Worm (Caenorhabditis elegans) whole organism, L4 larva: Measurements from ENCODE around the gene Y113G7A.13.

Experiments used
- F49E8.2 ChIP-seq: sonication (generic microtip); optimal IDR thresholded peaks from 2 replicates; lab custom pipeline; 2016; ENCODE audit warnings: missing compliant biosample characterization, mild to moderate bottlenecking, missing genetic modification characterization, borderline replicate concordance
- Y105C5A.15 ChIP-seq: fragments of 200-800 bp; sonication (Bioruptor generic); IDR thresholded peaks from 2 replicates; pipeline ENCODE4 v1.3.6; 2022; ENCODE audit warnings: missing genetic modification characterization, missing compliant biosample characterization
- Y5F2A.4 ChIP-seq: fragments of 200-800 bp; sonication (Bioruptor generic); optimal IDR thresholded peaks from 2 replicates; lab custom pipeline; 2018; ENCODE audit warnings: mild to moderate bottlenecking, missing genetic modification characterization, missing compliant biosample characterization
- ZK337.2 ChIP-seq: fragments of 200-800 bp; sonication (Bioruptor generic); IDR thresholded peaks from 2 replicates; pipeline ENCODE4 v1.3.6; 2022; ENCODE audit warnings: missing genetic modification reagents, missing genetic modification characterization, missing compliant biosample characterization
- ZK546.5 ChIP-seq, 2 experiments: sonication (generic microtip); optimal IDR thresholded peaks; 2 replicates each; lab custom pipeline; 2017; ENCODE audit warnings: missing biosample characterization in 2 of 2, missing genetic modification characterization in 2 of 2
- aly-2 ChIP-seq: sonication (generic microtip); optimal IDR thresholded peaks from 2 replicates; lab custom pipeline; 2018; ENCODE audit warnings: missing biosample characterization, missing genetic modification characterization
- arid-1 ChIP-seq: fragments of 200-800 bp; sonication (Bioruptor generic); conservative IDR thresholded peaks from 2 replicates; pipeline ENCODE4 v1.3.6; 2022; ENCODE audit warnings: missing genetic modification reagents, missing genetic modification characterization, missing compliant biosample characterization
- attf-4 ChIP-seq: sonication (generic microtip); optimal IDR thresholded peaks from 3 replicates; lab custom pipeline; 2017; ENCODE audit warnings: missing biosample characterization, missing genetic modification characterization
- ceh-28 ChIP-seq: fragments of 150-350 bp; optimal IDR thresholded peaks from 2 replicates; lab custom pipeline; 2014; ENCODE audit warnings: missing biosample characterization, missing genetic modification reagents, missing genetic modification characterization
- cey-2 ChIP-seq: sonication (generic microtip); optimal IDR thresholded peaks from 3 replicates; lab custom pipeline; 2017; ENCODE audit warnings: missing genetic modification characterization, mild to moderate bottlenecking, missing compliant biosample characterization, antibody characterized with exemption, borderline replicate concordance; ENCODE audit not compliant: insufficient read depth
- ctbp-1 ChIP-seq: fragments of 200-800 bp; sonication (Bioruptor generic); IDR thresholded peaks from 2 replicates; pipeline ENCODE4 v1.3.6; 2022; ENCODE audit warnings: missing genetic modification reagents, missing genetic modification characterization, missing compliant biosample characterization
- daf-16 ChIP-seq, 3 experiments: sonication (generic microtip); optimal IDR thresholded peaks; 2 replicates each; lab custom pipeline; 2016 to 2017; ENCODE audit warnings: missing genetic modification characterization in 3 of 3, missing genetic modification reagents in 3 of 3, mild to moderate bottlenecking in 2 of 3, missing compliant biosample characterization in 2 of 3, missing biosample characterization in 1 of 3, moderate library complexity in 1 of 3
- daf-19 ChIP-seq: fragments of 200-800 bp; sonication (Bioruptor generic); conservative IDR thresholded peaks from 2 replicates; pipeline ENCODE4 v1.3.6; 2022; ENCODE audit warnings: missing genetic modification characterization, missing compliant biosample characterization
- gei-8 ChIP-seq: fragments of 200-800 bp; sonication (Bioruptor generic); optimal IDR thresholded peaks from 2 replicates; lab custom pipeline; 2018; ENCODE audit warnings: mild to moderate bottlenecking, missing genetic modification characterization, missing compliant biosample characterization
- hlh-11 ChIP-seq: fragments of 200-800 bp; sonication (Bioruptor generic); optimal IDR thresholded peaks from 2 replicates; lab custom pipeline; 2018; ENCODE audit warnings: mild to moderate bottlenecking, missing genetic modification characterization, missing compliant biosample characterization
- lim-7 ChIP-seq: fragments of 200-800 bp; sonication (Bioruptor generic); IDR thresholded peaks from 2 replicates; pipeline ENCODE4 v1.3.6; 2022; ENCODE audit warnings: missing genetic modification characterization, missing compliant biosample characterization
- lin-13 ChIP-seq: fragments of 150-350 bp; optimal IDR thresholded peaks from 2 replicates; lab custom pipeline; 2014; ENCODE audit warnings: missing biosample characterization, missing genetic modification reagents, missing genetic modification characterization
- lin-29 ChIP-seq: fragments of 200-800 bp; sonication (Bioruptor generic); IDR thresholded peaks from 2 replicates; pipeline ENCODE4 v1.3.6; 2022; ENCODE audit warnings: missing genetic modification reagents, missing genetic modification characterization, missing compliant biosample characterization
- lin-38 ChIP-seq: fragments of 200-800 bp; sonication (Bioruptor generic); IDR thresholded peaks from 2 replicates; pipeline ENCODE4 v1.3.6; 2022; ENCODE audit warnings: missing genetic modification reagents, missing genetic modification characterization, missing compliant biosample characterization
- lir-3 ChIP-seq: sonication (generic microtip); optimal IDR thresholded peaks from 2 replicates; lab custom pipeline; 2016; ENCODE audit warnings: mild to moderate bottlenecking, missing genetic modification characterization, missing compliant biosample characterization
- mep-1 ChIP-seq: fragments of 150-350 bp; sonication (generic microtip); optimal IDR thresholded peaks from 3 replicates; lab custom pipeline; 2014; ENCODE audit warnings: missing biosample characterization, missing genetic modification characterization
- nhr-10 ChIP-seq: fragments of 150-350 bp; optimal IDR thresholded peaks from 2 replicates; lab custom pipeline; 2014; ENCODE audit warnings: missing biosample characterization, missing genetic modification characterization
- nhr-11 ChIP-seq: fragments of 150-350 bp; optimal IDR thresholded peaks from 2 replicates; lab custom pipeline; 2014; ENCODE audit warnings: missing biosample characterization, missing genetic modification characterization
- nhr-237 ChIP-seq: sonication (generic microtip); optimal IDR thresholded peaks from 2 replicates; lab custom pipeline; 2017; ENCODE audit warnings: missing biosample characterization, missing genetic modification characterization
- nhr-42 ChIP-seq: fragments of 200-800 bp; sonication (Bioruptor generic); IDR thresholded peaks from 2 replicates; pipeline ENCODE4 v1.3.6; 2022; ENCODE audit warnings: missing genetic modification characterization, missing compliant biosample characterization
- nhr-48 ChIP-seq: sonication (generic microtip); optimal IDR thresholded peaks from 2 replicates; lab custom pipeline; 2016; ENCODE audit warnings: mild to moderate bottlenecking, missing genetic modification characterization, missing compliant biosample characterization
- nhr-77 ChIP-seq: fragments of 150-350 bp; optimal IDR thresholded peaks from 2 replicates; lab custom pipeline; 2014; ENCODE audit warnings: missing biosample characterization, missing genetic modification characterization
- pha-4 ChIP-seq, 2 experiments: fragments of 150-350 bp in 1 of 2; fragments of 200-800 bp in 1 of 2; sonication (Bioruptor generic) in 1 of 2; IDR thresholded peaks in 1 of 2; optimal IDR thresholded peaks in 1 of 2; 2 replicates each; pipeline versions ENCODE4 v1.3.6 to Lab custom; 2014 to 2022; ENCODE audit warnings: missing genetic modification characterization in 2 of 2, missing genetic modification reagents in 2 of 2, missing biosample characterization in 1 of 2, missing compliant biosample characterization in 1 of 2
- sdz-12 ChIP-seq: fragments of 200-800 bp; sonication (Bioruptor generic); optimal IDR thresholded peaks from 2 replicates; lab custom pipeline; 2018; ENCODE audit warnings: mild to moderate bottlenecking, missing genetic modification characterization, missing compliant biosample characterization
- set-16 ChIP-seq: fragments of 200-800 bp; sonication (Bioruptor generic); IDR thresholded peaks from 2 replicates; pipeline ENCODE4 v1.3.6; 2022; ENCODE audit warnings: missing genetic modification reagents, missing genetic modification characterization, missing compliant biosample characterization
- skn-1 ChIP-seq: fragments of 150-350 bp; optimal IDR thresholded peaks from 2 replicates; lab custom pipeline; 2014; ENCODE audit warnings: missing biosample characterization, missing genetic modification characterization
- spr-3 ChIP-seq: fragments of 200-800 bp; sonication (Bioruptor generic); optimal IDR thresholded peaks from 2 replicates; lab custom pipeline; 2018; ENCODE audit warnings: mild to moderate bottlenecking, missing genetic modification characterization, missing compliant biosample characterization
- unc-130 ChIP-seq: sonication (generic microtip); optimal IDR thresholded peaks from 2 replicates; lab custom pipeline; 2016; ENCODE audit warnings: missing genetic modification reagents, missing genetic modification characterization, missing compliant biosample characterization
- unc-62 ChIP-seq, 3 experiments: fragments of 150-350 bp in 1 of 3; sonication (generic microtip); optimal IDR thresholded peaks in 2 of 3; peaks in 1 of 3; 1 replicate in 1 of 3; 2 replicates in 2 of 3; lab custom pipeline; 2014 to 2017; ENCODE audit warnings: missing biosample characterization in 3 of 3, missing genetic modification characterization in 3 of 3, missing genetic modification reagents in 3 of 3, missing genotype in 1 of 3
- vab-7 ChIP-seq: fragments of 200-800 bp; sonication (Bioruptor generic); IDR thresholded peaks from 2 replicates; pipeline ENCODE4 v1.3.6; 2022; ENCODE audit warnings: missing genetic modification reagents, missing genetic modification characterization, missing compliant biosample characterization
- ztf-7 ChIP-seq: fragments of 150-350 bp; optimal IDR thresholded peaks from 2 replicates; lab custom pipeline; 2014; ENCODE audit warnings: missing biosample characterization, missing genetic modification characterization

Y113G7A.13 gene

ce11 chrV:20196671-20197070, 48.7 kb downstream of the Y113G7A.13 start, which contains the start of gene ftr-1:
ftr-1 (plus strand) TSS chrV:20196971.
- TF ChIP-seq nhr-42: no peak
- no peak for TF ChIP-seq arid-1 (GFP tag; lab: Robert Waterston, UW)
- no peak for TF ChIP-seq gei-8 (GFP tag; lab: Kevin White, UChicago)
- TF ChIP-seq nhr-237 (tag; lab: Kevin White, UChicago): no peak
- no peak for TF ChIP-seq hlh-11 (tag; lab: Kevin White, UChicago)
- no peak for TF ChIP-seq aly-2 (tag; lab: Kevin White, UChicago)
- no peak for TF ChIP-seq vab-7 (GFP tag; lab: Robert Waterston, UW)
- TF ChIP-seq F49E8.2 (tag; lab: Kevin White, UChicago): no peak
- TF ChIP-seq Y5F2A.4 (GFP tag; lab: Kevin White, UChicago): no peak
- no peak for TF ChIP-seq sdz-12
- no peak for TF ChIP-seq lin-13 (GFP tag; lab: Kevin White, UChicago)
- no peak for TF ChIP-seq pha-4 (GFP tag; IDR thresholded peaks at IDR 0.05; lab: Robert Waterston, UW)
- no peak for TF ChIP-seq pha-4 (tag; optimal IDR thresholded peaks at IDR 0.05; lab: Kevin White, UChicago)
- TF ChIP-seq spr-3: no peak
- TF ChIP-seq nhr-77: no peak
- no peak for TF ChIP-seq nhr-10 (tag; lab: Kevin White, UChicago)

- TF ChIP-seq nhr-48 (no peak), lir-3 (tag; lab: Kevin White, UChicago) (no peak), set-16 (GFP tag; lab: Robert Waterston, UW) (no peak), ZK546.5 (tag; optimal IDR thresholded peaks at IDR 0.05; lab: Kevin White, UChicago) (no peak), mep-1 (tag; lab: Kevin White, UChicago) (no peak), unc-130 (GFP tag; lab: Kevin White, UChicago) (no peak), cey-2 (tag; lab: Kevin White, UChicago) (no peak), ZK337.2 (GFP tag; lab: Robert Waterston, UW) (no peak), ceh-28 (tag; lab: Kevin White, UChicago) (no peak), ztf-7 (no peak), lin-38 (GFP tag; lab: Robert Waterston, UW) (no peak), ctbp-1 (GFP tag; lab: Robert Waterston, UW) (no peak), daf-19 (no peak), lin-29 (GFP tag; lab: Robert Waterston, UW) (no peak), lim-7 (GFP tag; lab: Robert Waterston, UW) (no peak), hlh-11 (tag; lab: Kevin White, UChicago) (no peak), attf-4 (tag; lab: Kevin White, UChicago) (no peak), nhr-11 (tag; lab: Kevin White, UChicago) (no peak), daf-16 (GFP tag; optimal IDR thresholded peaks at IDR 0.05; lab: Kevin White, UChicago) (no peak), daf-16 (tag; optimal IDR thresholded peaks at IDR 0.05; lab: Kevin White, UChicago) (no peak), skn-1 (no peak)
- TF ChIP-seq, all 104 proteins: peak for 0
These were observed 51.0 kb downstream of the Y113G7A.13 start, which contains the start of gene fog-2 for ce11 chrV:20198954-20199353. fog-2 (plus strand) TSS chrV:20199254.

ce11 chrV:20199658-20200057, 51.7 kb downstream of the Y113G7A.13 start:
- no peak for TF ChIP-seq Y105C5A.15 (GFP tag; lab: Robert Waterston, UW)
- peak in 1 of 2 experiments; percentile 93 for TF ChIP-seq unc-62 (GFP tag; optimal IDR thresholded peaks at IDR 0.05 in 1 of 2; lab: Kevin White, UChicago)
- no peak for TF ChIP-seq unc-62 (tag; optimal IDR thresholded peaks at IDR 0.05; lab: Kevin White, UChicago)
- TF ChIP-seq, all 104 proteins: peak for 1
